Worm (Caenorhabditis elegans) whole organism, L3 larva: ENCODE results near the gene Y47D3A.31.

Experiments used
- ceh-16 ChIP-seq: sonication (generic microtip); optimal IDR thresholded peaks from 2 replicates; lab custom pipeline; 2017; ENCODE audit warnings: missing biosample characterization, missing genetic modification characterization
- ceh-28 ChIP-seq: fragments of 150-350 bp; optimal IDR thresholded peaks from 2 replicates; lab custom pipeline; 2014; ENCODE audit warnings: missing biosample characterization, missing genetic modification reagents, missing genetic modification characterization
- nhr-237 ChIP-seq: fragments of 150-350 bp; optimal IDR thresholded peaks from 2 replicates; lab custom pipeline; 2014; ENCODE audit warnings: missing biosample characterization, missing genetic modification characterization
- nhr-25 ChIP-seq: sonication (generic microtip); optimal IDR thresholded peaks from 2 replicates; lab custom pipeline; 2017; ENCODE audit warnings: missing biosample characterization, missing genetic modification characterization
- skn-1 ChIP-seq: fragments of 150-350 bp; optimal IDR thresholded peaks from 2 replicates; lab custom pipeline; 2014; ENCODE audit warnings: missing biosample characterization, missing genetic modification characterization

Y47D3A.31 gene

ce11 chrIII:11107327-11107726 is 49.7 kb downstream of the Y47D3A.31 start:
- TF ChIP-seq nhr-237 (tag; lab: Kevin White, UChicago) (no peak), ceh-16 (tag; lab: Kevin White, UChicago) (no peak), ceh-28 (tag; lab: Kevin White, UChicago) (no peak), skn-1 (no peak), nhr-25 (no peak)
